Worm (Caenorhabditis elegans) whole organism, late embryonic: ENCODE results near the gene F09E10.5.

ENCODE experiments used
- K02D7.2 ChIP-seq: sonication (generic microtip); optimal IDR thresholded peaks from 2 replicates; lab custom pipeline; 2017; ENCODE audit warnings: mild to moderate bottlenecking, missing genetic modification characterization, missing compliant biosample characterization
- T23F11.4 ChIP-seq: fragments of 200-800 bp; sonication (Bioruptor generic); optimal IDR thresholded peaks from 2 replicates; lab custom pipeline; 2018; ENCODE audit warnings: mild to moderate bottlenecking, missing genetic modification characterization, missing compliant biosample characterization
- Y22D7AL.16 ChIP-seq: sonication (generic microtip); optimal IDR thresholded peaks from 2 replicates; lab custom pipeline; 2016; ENCODE audit warnings: missing genetic modification characterization, missing compliant biosample characterization
- ceh-18 ChIP-seq: sonication (generic microtip); optimal IDR thresholded peaks from 2 replicates; lab custom pipeline; 2016; ENCODE audit warnings: missing genetic modification characterization, missing compliant biosample characterization
- ceh-31 ChIP-seq: sonication (generic microtip); optimal IDR thresholded peaks from 2 replicates; lab custom pipeline; 2016; ENCODE audit warnings: missing genetic modification characterization, missing compliant biosample characterization
- ceh-45 ChIP-seq: fragments of 200-800 bp; sonication (Bioruptor generic); IDR thresholded peaks from 2 replicates; pipeline ENCODE4 v1.3.6; 2022; ENCODE audit warnings: missing genetic modification reagents, missing genetic modification characterization, missing compliant biosample characterization
- ceh-6 ChIP-seq: fragments of 200-800 bp; sonication (Bioruptor generic); optimal IDR thresholded peaks from 2 replicates; lab custom pipeline; 2018; ENCODE audit warnings: mild to moderate bottlenecking, missing genetic modification characterization, missing compliant biosample characterization
- ceh-9 ChIP-seq: sonication (generic microtip); optimal IDR thresholded peaks from 2 replicates; lab custom pipeline; 2016; ENCODE audit warnings: mild to moderate bottlenecking, missing genetic modification characterization, inconsistent platforms, missing compliant biosample characterization
- dmd-4 ChIP-seq: sonication (generic microtip); optimal IDR thresholded peaks from 2 replicates; lab custom pipeline; 2016; ENCODE audit warnings: borderline replicate concordance, missing genetic modification characterization, missing compliant biosample characterization
- dve-1 ChIP-seq: sonication (generic microtip); optimal IDR thresholded peaks from 2 replicates; lab custom pipeline; 2017; ENCODE audit warnings: antibody characterized with exemption, mild to moderate bottlenecking, missing genetic modification characterization, missing compliant biosample characterization
- elt-2 ChIP-seq: sonication (generic microtip); optimal IDR thresholded peaks from 2 replicates; lab custom pipeline; 2016; ENCODE audit warnings: missing genetic modification reagents, missing genetic modification characterization, missing compliant biosample characterization
- elt-4 ChIP-seq: sonication (generic microtip); optimal IDR thresholded peaks from 2 replicates; lab custom pipeline; 2016; ENCODE audit warnings: missing genetic modification characterization, missing compliant biosample characterization
- fax-1 ChIP-seq: sonication (generic microtip); optimal IDR thresholded peaks from 2 replicates; lab custom pipeline; 2016; ENCODE audit warnings: missing genotype, missing genetic modification characterization, missing compliant biosample characterization
- fkh-10 ChIP-seq: fragments of 150-350 bp; optimal IDR thresholded peaks from 2 replicates; lab custom pipeline; 2014; ENCODE audit warnings: missing biosample characterization, missing genetic modification reagents, missing genetic modification characterization
- fkh-6 ChIP-seq: sonication (generic microtip); optimal IDR thresholded peaks from 2 replicates; lab custom pipeline; 2016; ENCODE audit warnings: missing genetic modification characterization, missing compliant biosample characterization
- hlh-13 ChIP-seq: fragments of 200-800 bp; sonication (Bioruptor generic); optimal IDR thresholded peaks from 2 replicates; lab custom pipeline; 2018; ENCODE audit warnings: mild to moderate bottlenecking, missing genetic modification characterization, missing compliant biosample characterization
- hlh-30 ChIP-seq: sonication (generic microtip); optimal IDR thresholded peaks from 2 replicates; lab custom pipeline; 2017; ENCODE audit warnings: antibody characterized with exemption, missing genetic modification characterization, missing compliant biosample characterization; ENCODE audit not compliant: insufficient read depth
- hlh-6 ChIP-seq: sonication (generic microtip); optimal IDR thresholded peaks from 2 replicates; lab custom pipeline; 2016; ENCODE audit warnings: missing genotype, missing genetic modification characterization, missing compliant biosample characterization
- hlh-8 ChIP-seq: sonication (generic microtip); optimal IDR thresholded peaks from 2 replicates; lab custom pipeline; 2016; ENCODE audit warnings: missing genotype, missing genetic modification characterization, missing compliant biosample characterization
- lim-6 ChIP-seq: sonication (generic microtip); optimal IDR thresholded peaks from 2 replicates; lab custom pipeline; 2016; ENCODE audit warnings: missing genetic modification characterization, missing compliant biosample characterization
- lin-11 ChIP-seq: fragments of 200-800 bp; sonication (Bioruptor generic); optimal IDR thresholded peaks from 2 replicates; lab custom pipeline; 2018; ENCODE audit warnings: mild to moderate bottlenecking, missing genetic modification characterization, missing compliant biosample characterization
- nfya-1 ChIP-seq: sonication (generic microtip); optimal IDR thresholded peaks from 2 replicates; lab custom pipeline; 2017; ENCODE audit warnings: missing genetic modification characterization, mild to moderate bottlenecking, missing compliant biosample characterization, antibody characterized with exemption, moderate library complexity
- nhr-232 ChIP-seq: sonication (generic microtip); optimal IDR thresholded peaks from 2 replicates; lab custom pipeline; 2016; ENCODE audit warnings: missing genetic modification characterization, missing compliant biosample characterization
- odd-2 ChIP-seq: sonication (generic microtip); optimal IDR thresholded peaks from 2 replicates; lab custom pipeline; 2017; ENCODE audit warnings: antibody characterized with exemption, mild to moderate bottlenecking, missing genetic modification characterization, missing compliant biosample characterization
- pag-3 ChIP-seq: sonication (generic microtip); optimal IDR thresholded peaks from 2 replicates; lab custom pipeline; 2016; ENCODE audit warnings: missing compliant biosample characterization, missing genetic modification characterization, borderline replicate concordance
- pat-9 ChIP-seq: fragments of 200-800 bp; sonication (Bioruptor generic); optimal IDR thresholded peaks from 2 replicates; lab custom pipeline; 2018; ENCODE audit warnings: mild to moderate bottlenecking, missing genetic modification characterization, moderate library complexity, missing compliant biosample characterization
- pax-1 ChIP-seq: fragments of 150-350 bp; optimal IDR thresholded peaks from 2 replicates; lab custom pipeline; 2014; ENCODE audit warnings: missing biosample characterization, missing genetic modification characterization
- pha-2 ChIP-seq: sonication (generic microtip); optimal IDR thresholded peaks from 2 replicates; lab custom pipeline; 2017; ENCODE audit warnings: mild to moderate bottlenecking, missing genetic modification characterization, missing compliant biosample characterization
- pha-4 ChIP-seq: fragments of 150-350 bp; optimal IDR thresholded peaks from 2 replicates; lab custom pipeline; 2018; ENCODE audit warnings: missing biosample characterization, missing genetic modification reagents, missing genetic modification characterization
- pqm-1 ChIP-seq: sonication (generic microtip); optimal IDR thresholded peaks from 2 replicates; lab custom pipeline; 2016; ENCODE audit warnings: missing genetic modification characterization, missing compliant biosample characterization
- pros-1 ChIP-seq: fragments of 150-350 bp; optimal IDR thresholded peaks from 2 replicates; lab custom pipeline; 2014; ENCODE audit warnings: missing biosample characterization, missing genetic modification reagents, missing genetic modification characterization
- ref-2 ChIP-seq: sonication (generic microtip); optimal IDR thresholded peaks from 2 replicates; lab custom pipeline; 2016; ENCODE audit warnings: missing genetic modification characterization, missing compliant biosample characterization
- sdc-2 ChIP-seq: sonication (generic microtip); optimal IDR thresholded peaks from 2 replicates; lab custom pipeline; 2016; ENCODE audit warnings: missing genotype, missing genetic modification characterization, missing compliant biosample characterization
- sox-2 ChIP-seq: fragments of 200-800 bp; sonication (Bioruptor generic); IDR thresholded peaks from 2 replicates; pipeline ENCODE4 v1.3.6; 2022; ENCODE audit warnings: missing genetic modification reagents, missing genetic modification characterization, missing compliant biosample characterization
- sox-4 ChIP-seq: sonication (generic microtip); optimal IDR thresholded peaks from 2 replicates; lab custom pipeline; 2017; ENCODE audit warnings: mild to moderate bottlenecking, missing genetic modification characterization, inconsistent platforms, missing compliant biosample characterization
- tbx-2 ChIP-seq: sonication (generic microtip); optimal IDR thresholded peaks from 2 replicates; lab custom pipeline; 2016; ENCODE audit warnings: missing genetic modification characterization, missing compliant biosample characterization
- tbx-7 ChIP-seq: sonication (generic microtip); optimal IDR thresholded peaks from 2 replicates; lab custom pipeline; 2016; ENCODE audit warnings: missing genotype, missing genetic modification characterization, missing compliant biosample characterization
- ttx-3 ChIP-seq: sonication (generic microtip); optimal IDR thresholded peaks from 2 replicates; lab custom pipeline; 2016; ENCODE audit warnings: missing genetic modification reagents, missing genetic modification characterization, missing compliant biosample characterization
- unc-42 ChIP-seq: sonication (generic microtip); optimal IDR thresholded peaks from 2 replicates; lab custom pipeline; 2016; ENCODE audit warnings: missing genotype, missing genetic modification characterization, missing compliant biosample characterization
- unc-55 ChIP-seq: sonication (generic microtip); optimal IDR thresholded peaks from 2 replicates; lab custom pipeline; 2017; ENCODE audit warnings: missing biosample characterization, missing genetic modification reagents, missing genetic modification characterization
- unc-86 ChIP-seq: sonication (generic microtip); optimal IDR thresholded peaks from 2 replicates; lab custom pipeline; 2016; ENCODE audit warnings: missing genetic modification characterization, missing compliant biosample characterization
- zip-5 ChIP-seq: sonication (generic microtip); optimal IDR thresholded peaks from 2 replicates; lab custom pipeline; 2016; ENCODE audit warnings: missing genetic modification characterization, missing compliant biosample characterization

The F09E10.5 gene

ce11 chrX:1516574-1516973, 22.4 kb upstream of the F09E10.5 start:
- TF ChIP-seq sdc-2 (tag; lab: Kevin White, UChicago) (no peak), ceh-6 (GFP tag; lab: Kevin White, UChicago) (no peak), ceh-31 (tag; lab: Kevin White, UChicago) (no peak), tbx-7 (tag; lab: Kevin White, UChicago) (no peak), dve-1 (no peak), K02D7.2 (tag; lab: Kevin White, UChicago) (no peak), pag-3 (tag; lab: Kevin White, UChicago) (no peak), lin-11 (tag; lab: Kevin White, UChicago) (no peak), hlh-8 (no peak), pat-9 (no peak), pros-1 (tag; lab: Kevin White, UChicago) (no peak), fkh-6 (no peak), sox-4 (no peak), ceh-45 (GFP tag; lab: Robert Waterston, UW) (no peak), pha-2 (tag; lab: Kevin White, UChicago) (no peak)

- no peak for TF ChIP-seq odd-2 (tag; lab: Kevin White, UChicago)
- TF ChIP-seq, all 69 proteins: peak for 0
Observed at ce11 chrX:1513153-1513552, 19.0 kb upstream of the F09E10.5 start.

ce11 chrX:1512307-1512706, 18.2 kb upstream of the F09E10.5 start:
- TF ChIP-seq sdc-2 (tag; lab: Kevin White, UChicago) (peak; percentile 7), dve-1 (no peak), K02D7.2 (tag; lab: Kevin White, UChicago) (no peak)

- TF ChIP-seq pha-4 (tag; lab: Kevin White, UChicago) (no peak), ceh-9 (tag; lab: Kevin White, UChicago) (no peak), fkh-10 (GFP tag; lab: Kevin White, UChicago) (no peak), nfya-1 (no peak), T23F11.4 (GFP tag; lab: Kevin White, UChicago) (no peak), hlh-30 (tag; lab: Kevin White, UChicago) (peak; percentile 92), fkh-6 (no peak), lin-11 (tag; lab: Kevin White, UChicago) (no peak), nhr-232 (tag; lab: Kevin White, UChicago) (no peak), tbx-2 (tag; lab: Kevin White, UChicago) (no peak), K02D7.2 (tag; lab: Kevin White, UChicago) (no peak), lim-6 (tag; lab: Kevin White, UChicago) (no peak), elt-4 (tag; lab: Kevin White, UChicago) (no peak), pax-1 (no peak), sdc-2 (tag; lab: Kevin White, UChicago) (peak; percentile 15), ttx-3 (tag; lab: Kevin White, UChicago) (no peak), fax-1 (tag; lab: Kevin White, UChicago) (no peak), ref-2 (no peak), Y22D7AL.16 (tag; lab: Kevin White, UChicago) (no peak), unc-42 (no peak), unc-86 (no peak), zip-5 (tag; lab: Kevin White, UChicago) (no peak), unc-55 (GFP tag; lab: Kevin White, UChicago) (no peak), pha-2 (tag; lab: Kevin White, UChicago) (no peak), pqm-1 (tag; lab: Kevin White, UChicago) (peak; percentile 75), elt-2 (tag; lab: Kevin White, UChicago) (peak; percentile 10), pag-3 (tag; lab: Kevin White, UChicago) (no peak), sox-4 (no peak), ceh-18 (peak; percentile 9), sox-2 (no peak), hlh-13 (GFP tag; lab: Kevin White, UChicago) (no peak), hlh-6 (tag; lab: Kevin White, UChicago) (peak; percentile 2), dmd-4 (tag; lab: Kevin White, UChicago) (no peak)
Observed at ce11 chrX:1504529-1505080, 10.4 kb upstream of the F09E10.5 start.
